Fruit fly (Drosophila melanogaster): Measurements from ENCODE around the gene CG14518.
A peak's percentile ranks its signal among the peaks of the same experiment; 100 is the strongest.

CG14518 gene

DNA sequence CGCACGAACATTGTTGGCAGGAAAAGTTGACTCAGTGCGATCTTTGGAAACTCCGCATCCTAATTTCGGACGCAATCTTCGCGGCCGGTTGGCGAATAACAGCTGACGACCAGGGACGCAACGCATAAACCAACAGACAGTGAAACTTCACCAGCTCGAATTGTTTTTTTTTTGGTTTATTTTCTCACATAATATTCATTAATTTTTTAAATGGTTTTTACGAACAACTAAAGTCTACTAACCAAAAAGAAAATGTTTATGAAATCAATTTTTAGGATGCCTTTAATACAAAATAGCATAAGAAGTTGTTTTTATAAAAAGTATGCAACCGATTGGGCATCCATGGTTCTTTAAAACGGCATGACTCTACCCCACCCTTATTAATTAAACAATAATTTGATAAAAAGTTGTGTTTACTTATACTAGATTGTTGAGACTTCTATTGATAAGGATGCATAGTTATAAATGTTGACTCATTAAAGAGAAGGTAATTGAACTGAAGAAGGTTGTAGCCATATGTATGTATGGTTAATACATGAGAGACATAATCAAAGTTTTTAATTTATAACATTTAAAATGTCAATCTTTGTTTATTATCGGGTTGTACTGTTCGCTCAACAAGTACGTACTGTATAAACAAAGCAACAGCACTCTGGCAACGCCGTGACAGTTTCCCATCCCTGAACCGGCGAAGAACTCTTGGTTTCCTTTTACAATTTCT, 9.3 kb downstream of the CG14518 start, which contains the start of the genes beta4GalNAcTB and Cpsf100 (continued):
- TF ChIP-seq org-1 (GFP tag; optimal IDR thresholded peaks at IDR 0.05), result peak; percentile 49
- no peak for TF ChIP-seq CG12071 (GFP tag; optimal IDR thresholded peaks at IDR 0.05)
- peak; percentile 55 for TF ChIP-seq pho (GFP tag; optimal IDR thresholded peaks at IDR 0.05)
- peak; percentile 38 to 66 for TF ChIP-seq chif (GFP tag; optimal IDR thresholded peaks at IDR 0.05)
- no peak for TF ChIP-seq Doc3 (GFP tag; IDR thresholded peaks at IDR 0.05; ENCODE audit: partially characterized antibody)
- TF ChIP-seq CG12391 (tag; optimal IDR thresholded peaks at IDR 0.05), result peak; percentile 78
- no peak for TF ChIP-seq wek (GFP tag; optimal IDR thresholded peaks at IDR 0.05)
- TF ChIP-seq rib (GFP tag; IDR thresholded peaks at IDR 0.05), result peak; percentile 65; the same call in 1 of the 2 replicates
- no peak for TF ChIP-seq lov (optimal IDR thresholded peaks at IDR 0.05)
- TF ChIP-seq lov (GFP tag; IDR thresholded peaks at IDR 0.05), result no peak
- peak; percentile 73 for TF ChIP-seq Usf (GFP tag; optimal IDR thresholded peaks at IDR 0.05)
- TF ChIP-seq CG5953 (GFP tag; IDR thresholded peaks at IDR 0.05), result 0 out of 2 replicates have a peak, but pooled peaks have one; percentile 36
- peak; percentile 29; the same call in 1 of the 3 replicates for TF ChIP-seq Mrtf (GFP tag; IDR thresholded peaks at IDR 0.05)
- TF ChIP-seq kay (GFP tag; optimal IDR thresholded peaks at IDR 0.05), result peak; percentile 67
- TF ChIP-seq Pdp1 (GFP tag; optimal IDR thresholded peaks at IDR 0.05), result peak; percentile 59 to 75
- TF ChIP-seq CG18011 (GFP tag; optimal IDR thresholded peaks at IDR 0.05), result peak; percentile 46
- peak; percentile 62 for TF ChIP-seq tgo (GFP tag; IDR thresholded peaks at IDR 0.05)
- TF ChIP-seq CG10959 (GFP tag; IDR thresholded peaks at IDR 0.05), result peak; percentile 42; the same call in 1 of the 2 replicates
- peak; percentile 46 for TF ChIP-seq Asciz (GFP tag; optimal IDR thresholded peaks at IDR 0.05)
- peak; percentile 18; the same call in 1 of the 3 replicates for TF ChIP-seq jigr1 (GFP tag; IDR thresholded peaks at IDR 0.05)
- TF ChIP-seq Dbx (GFP tag; IDR thresholded peaks at IDR 0.05), result peak; percentile 34
- TF ChIP-seq CG34224 (GFP tag; IDR thresholded peaks at IDR 0.05; ENCODE audit: partially characterized antibody), result no peak
- TF ChIP-seq peb (GFP tag; IDR thresholded peaks at IDR 0.05), result 0 out of 2 replicates have a peak, but pooled peaks have one; percentile 30
- TF ChIP-seq Bteb2 (GFP tag; optimal IDR thresholded peaks at IDR 0.05), result peak; percentile 31
- TF ChIP-seq HmgD (GFP tag; optimal IDR thresholded peaks at IDR 0.05), result no peak
- TF ChIP-seq Camta (GFP tag; optimal IDR thresholded peaks at IDR 0.05), result peak; percentile 66
- 0 out of 2 replicates have a peak, but pooled peaks have one; percentile 9 for TF ChIP-seq cas (GFP tag; IDR thresholded peaks at IDR 0.05)
- no peak for TF ChIP-seq gro (GFP tag; optimal IDR thresholded peaks at IDR 0.05)
- peak; percentile 61 for TF ChIP-seq CG11247 (GFP tag; IDR thresholded peaks at IDR 0.05)
- no peak for TF ChIP-seq bowl (GFP tag; IDR thresholded peaks at IDR 0.05)
- no peak for TF ChIP-seq sd (tag; optimal IDR thresholded peaks at IDR 0.05)
- TF ChIP-seq grn (GFP tag; optimal IDR thresholded peaks at IDR 0.05), result peak; percentile 63
- no peak for TF ChIP-seq sim (GFP tag; IDR thresholded peaks at IDR 0.05)
- TF ChIP-seq CG6254 (GFP tag; optimal IDR thresholded peaks at IDR 0.05), result no peak
- TF ChIP-seq CG9215 (GFP tag; IDR thresholded peaks at IDR 0.05), result peak; percentile 70
- TF ChIP-seq ind (GFP tag; optimal IDR thresholded peaks at IDR 0.05), result peak; percentile 84
- TF ChIP-seq NFAT (GFP tag; IDR thresholded peaks at IDR 0.05), result peak; percentile 67
- TF ChIP-seq CG32772 (GFP tag; IDR thresholded peaks at IDR 0.05), result peak; percentile 64
- peak; percentile 27; the same call in 1 of the 2 replicates for TF ChIP-seq CG31224 (GFP tag; IDR thresholded peaks at IDR 0.05)
- no peak for TF ChIP-seq Stat92E (GFP tag; optimal IDR thresholded peaks at IDR 0.05)
- TF ChIP-seq kah (GFP tag; optimal IDR thresholded peaks at IDR 0.05), result peak; percentile 6
- TF ChIP-seq Xrp1 (GFP tag; IDR thresholded peaks at IDR 0.05), result peak; percentile 49
- TF ChIP-seq vvl (GFP tag; IDR thresholded peaks at IDR 0.05), result peak; percentile 57; the same call in 1 of the 2 replicates
- TF ChIP-seq CG12299 (tag; optimal IDR thresholded peaks at IDR 0.05), result peak; percentile 3
- peak; percentile 15; the same call in 1 of the 2 replicates for TF ChIP-seq ro (GFP tag; IDR thresholded peaks at IDR 0.05)
- peak; percentile 36 for TF ChIP-seq ATbp (GFP tag; optimal IDR thresholded peaks at IDR 0.05)
- TF ChIP-seq crol (GFP tag; IDR thresholded peaks at IDR 0.05), result no peak
- peak; percentile 28 for TF ChIP-seq CG2875 (GFP tag; optimal IDR thresholded peaks at IDR 0.05)
- TF ChIP-seq HLH3B (GFP tag; IDR thresholded peaks at IDR 0.05), result peak; percentile 57

Measured in whole organism, embryonic.